Worm (Caenorhabditis elegans) whole organism, L1 larva: ENCODE data around the gene sod-4.
A peak's percentile ranks its signal among the peaks of the same experiment; 100 is the strongest.

Experiments used
- C16A3.4 ChIP-seq: fragments of 150-350 bp; optimal IDR thresholded peaks from 2 replicates; lab custom pipeline; 2014; ENCODE audit warnings: missing biosample characterization, missing genetic modification characterization
- C34B4.2 ChIP-seq: sonication (generic microtip); optimal IDR thresholded peaks from 2 replicates; lab custom pipeline; 2017; ENCODE audit warnings: mild to moderate bottlenecking, missing genetic modification characterization, missing compliant biosample characterization
- F16B12.6 ChIP-seq: fragments of 150-350 bp; optimal IDR thresholded peaks from 2 replicates; lab custom pipeline; 2014; ENCODE audit warnings: missing biosample characterization, missing genetic modification characterization
- alr-1 ChIP-seq: fragments of 200-800 bp; sonication (Bioruptor generic); optimal IDR thresholded peaks from 2 replicates; lab custom pipeline; 2018; ENCODE audit warnings: borderline replicate concordance, mild to moderate bottlenecking, missing genetic modification characterization, missing compliant biosample characterization
- blmp-1 ChIP-seq: fragments of 150-350 bp; optimal IDR thresholded peaks from 2 replicates; lab custom pipeline; 2014; ENCODE audit warnings: missing biosample characterization, missing genetic modification characterization
- ceh-63 ChIP-seq: fragments of 200-800 bp; sonication (Bioruptor generic); optimal IDR thresholded peaks from 2 replicates; lab custom pipeline; 2018; ENCODE audit warnings: mild to moderate bottlenecking, missing genetic modification characterization, missing compliant biosample characterization
- ceh-8 ChIP-seq: fragments of 200-800 bp; sonication (Bioruptor generic); optimal IDR thresholded peaks from 2 replicates; lab custom pipeline; 2018; ENCODE audit warnings: mild to moderate bottlenecking, missing genetic modification characterization, moderate library complexity, missing compliant biosample characterization
- ceh-82 ChIP-seq, 3 experiments: fragments of 150-350 bp in 1 of 3; sonication (generic microtip) in 2 of 3; optimal IDR thresholded peaks; 2 replicates each; lab custom pipeline; 2014 to 2017; ENCODE audit warnings: missing biosample characterization in 3 of 3, missing genetic modification characterization in 3 of 3
- ceh-90 ChIP-seq: sonication (generic microtip); optimal IDR thresholded peaks from 2 replicates; lab custom pipeline; 2016; ENCODE audit warnings: missing genetic modification characterization, missing compliant biosample characterization
- dpl-1 ChIP-seq, 3 experiments: fragments of 150-350 bp in 2 of 3; sonication (generic microtip) in 1 of 3; optimal IDR thresholded peaks; 2 replicates each; lab custom pipeline; 2014 to 2017; ENCODE audit warnings: missing biosample characterization in 3 of 3, missing genetic modification characterization in 3 of 3, missing genetic modification reagents in 3 of 3
- dsc-1 ChIP-seq: sonication (generic microtip); optimal IDR thresholded peaks from 2 replicates; lab custom pipeline; 2016; ENCODE audit warnings: mild to moderate bottlenecking, missing genetic modification characterization, missing compliant biosample characterization
- efl-1 ChIP-seq, 4 experiments: fragments of 150-350 bp; optimal IDR thresholded peaks in 3 of 4; peaks in 1 of 4; 1 replicate in 1 of 4; 2 replicates in 3 of 4; lab custom pipeline; 2014; ENCODE audit warnings: missing biosample characterization in 2 of 4, missing genetic modification characterization in 2 of 4, missing genetic modification reagents in 2 of 4
- efl-3 ChIP-seq: fragments of 200-800 bp; sonication (Bioruptor generic); optimal IDR thresholded peaks from 2 replicates; lab custom pipeline; 2018; ENCODE audit warnings: mild to moderate bottlenecking, missing genetic modification characterization, missing compliant biosample characterization
- egl-13 ChIP-seq: sonication (generic microtip); optimal IDR thresholded peaks from 2 replicates; lab custom pipeline; 2016; ENCODE audit warnings: missing genotype, missing genetic modification reagents, missing genetic modification characterization, missing compliant biosample characterization
- elt-3 ChIP-seq, 6 experiments: fragments of 150-350 bp in 1 of 6; sonication (generic microtip); optimal IDR thresholded peaks; 2 replicates each; lab custom pipeline; 2017 to 2018; ENCODE audit warnings: missing biosample characterization in 6 of 6, missing genetic modification characterization in 6 of 6, inconsistent platforms in 1 of 6
- fkh-10 ChIP-seq: sonication (generic microtip); optimal IDR thresholded peaks from 2 replicates; lab custom pipeline; 2017; ENCODE audit warnings: missing biosample characterization, missing genetic modification reagents, missing genetic modification characterization
- fkh-8 ChIP-seq: sonication (generic microtip); optimal IDR thresholded peaks from 2 replicates; lab custom pipeline; 2016; ENCODE audit warnings: mild to moderate bottlenecking, missing genetic modification characterization, missing compliant biosample characterization
- fos-1 ChIP-seq: fragments of 150-350 bp; optimal IDR thresholded peaks from 2 replicates; lab custom pipeline; 2014; ENCODE audit warnings: missing biosample characterization, missing genetic modification characterization
- grh-1 ChIP-seq: fragments of 200-800 bp; sonication (Bioruptor generic); IDR thresholded peaks from 2 replicates; pipeline ENCODE4 v1.3.6; 2022; ENCODE audit warnings: missing genetic modification reagents, missing genetic modification characterization, missing compliant biosample characterization
- hlh-17 ChIP-seq: fragments of 200-800 bp; sonication (Bioruptor generic); optimal IDR thresholded peaks from 2 replicates; lab custom pipeline; 2018; ENCODE audit warnings: missing genetic modification characterization, mild to moderate bottlenecking, missing compliant biosample characterization, moderate library complexity, borderline replicate concordance
- hpl-2 ChIP-seq: fragments of 150-350 bp; optimal IDR thresholded peaks from 2 replicates; lab custom pipeline; 2014; ENCODE audit warnings: missing biosample characterization, missing genetic modification reagents, missing genetic modification characterization
- isw-1 ChIP-seq: fragments of 200-800 bp; sonication (Bioruptor generic); IDR thresholded peaks from 2 replicates; pipeline ENCODE4 v1.3.6; 2022; ENCODE audit warnings: missing genetic modification characterization, missing compliant biosample characterization
- lin-14 ChIP-seq: fragments of 200-800 bp; sonication (Bioruptor generic); optimal IDR thresholded peaks from 2 replicates; lab custom pipeline; 2018; ENCODE audit warnings: mild to moderate bottlenecking, missing genetic modification characterization, moderate library complexity, missing compliant biosample characterization
- lin-15B ChIP-seq: fragments of 150-350 bp; sonication (generic microtip); optimal IDR thresholded peaks from 3 replicates; lab custom pipeline; 2014; ENCODE audit warnings: missing biosample characterization, missing genetic modification characterization
- lin-35 ChIP-seq, 2 experiments: fragments of 150-350 bp; optimal IDR thresholded peaks; 2 replicates each; lab custom pipeline; 2014; ENCODE audit warnings: missing biosample characterization in 2 of 2, missing genetic modification characterization in 2 of 2, missing genetic modification reagents in 2 of 2
- lin-39 ChIP-seq: fragments of 150-350 bp; optimal IDR thresholded peaks from 2 replicates; lab custom pipeline; 2014; ENCODE audit warnings: missing biosample characterization, missing genetic modification reagents, missing genetic modification characterization
- lsy-2 ChIP-seq, 2 experiments: fragments of 150-350 bp; optimal IDR thresholded peaks; 2 replicates each; lab custom pipeline; 2014; ENCODE audit warnings: missing biosample characterization in 2 of 2, missing genetic modification characterization in 2 of 2
- mef-2 ChIP-seq: fragments of 150-350 bp; optimal IDR thresholded peaks from 2 replicates; lab custom pipeline; 2014; ENCODE audit warnings: missing biosample characterization, missing genetic modification characterization
- mep-1 ChIP-seq: fragments of 150-350 bp; optimal IDR thresholded peaks from 2 replicates; lab custom pipeline; 2014; ENCODE audit warnings: missing biosample characterization, missing genetic modification characterization
- nhr-11 ChIP-seq: fragments of 150-350 bp; optimal IDR thresholded peaks from 2 replicates; lab custom pipeline; 2014; ENCODE audit warnings: missing biosample characterization, missing genetic modification characterization
- nhr-237 ChIP-seq: fragments of 150-350 bp; optimal IDR thresholded peaks from 2 replicates; lab custom pipeline; 2014; ENCODE audit warnings: missing biosample characterization, missing genetic modification characterization
- nhr-47 ChIP-seq: sonication (generic microtip); optimal IDR thresholded peaks from 2 replicates; lab custom pipeline; 2016; ENCODE audit warnings: mild to moderate bottlenecking, missing genetic modification characterization, moderate library complexity, missing compliant biosample characterization
- nhr-84 ChIP-seq: sonication (generic microtip); optimal IDR thresholded peaks from 2 replicates; lab custom pipeline; 2017; ENCODE audit warnings: missing biosample characterization, missing genetic modification characterization
- pax-3 ChIP-seq: fragments of 200-800 bp; sonication (Bioruptor generic); optimal IDR thresholded peaks from 2 replicates; lab custom pipeline; 2018; ENCODE audit warnings: mild to moderate bottlenecking, missing genetic modification characterization, moderate library complexity, missing compliant biosample characterization
- pqm-1 ChIP-seq: sonication (generic microtip); optimal IDR thresholded peaks from 3 replicates; lab custom pipeline; 2017; ENCODE audit warnings: missing biosample characterization, missing genetic modification characterization
- skn-1 ChIP-seq: fragments of 150-350 bp; optimal IDR thresholded peaks from 2 replicates; lab custom pipeline; 2014; ENCODE audit warnings: missing biosample characterization, missing genetic modification characterization
- snu-23 ChIP-seq: sonication (generic microtip); optimal IDR thresholded peaks from 2 replicates; lab custom pipeline; 2016; ENCODE audit warnings: missing genetic modification characterization, missing compliant biosample characterization
- sptf-1 ChIP-seq: fragments of 150-350 bp; optimal IDR thresholded peaks from 2 replicates; lab custom pipeline; 2014; ENCODE audit warnings: missing biosample characterization, missing genetic modification characterization
- sup-37 ChIP-seq: fragments of 200-800 bp; sonication (Bioruptor generic); optimal IDR thresholded peaks from 2 replicates; lab custom pipeline; 2018; ENCODE audit warnings: mild to moderate bottlenecking, missing genetic modification characterization, missing compliant biosample characterization
- unc-130 ChIP-seq: fragments of 150-350 bp; optimal IDR thresholded peaks from 2 replicates; lab custom pipeline; 2017; ENCODE audit warnings: missing biosample characterization, missing genetic modification characterization, inconsistent platforms
- unc-30 ChIP-seq: sonication (generic microtip); optimal IDR thresholded peaks from 2 replicates; lab custom pipeline; 2017; ENCODE audit warnings: missing biosample characterization, missing genetic modification characterization
- unc-62 ChIP-seq: fragments of 150-350 bp; optimal IDR thresholded peaks from 2 replicates; lab custom pipeline; 2014; ENCODE audit warnings: missing biosample characterization, missing genetic modification reagents, missing genetic modification characterization
- unc-98 ChIP-seq: fragments of 200-800 bp; sonication (Bioruptor generic); IDR thresholded peaks from 2 replicates; pipeline ENCODE4 v1.3.6; 2022; ENCODE audit warnings: missing genetic modification characterization, missing compliant biosample characterization
- vab-15 ChIP-seq: sonication (generic microtip); optimal IDR thresholded peaks from 2 replicates; lab custom pipeline; 2017; ENCODE audit warnings: missing genotype, mild to moderate bottlenecking, missing genetic modification characterization, missing compliant biosample characterization
- xbp-1 ChIP-seq: sonication (generic microtip); optimal IDR thresholded peaks from 2 replicates; lab custom pipeline; 2016; ENCODE audit warnings: missing genetic modification characterization, missing compliant biosample characterization
- zip-4 ChIP-seq: fragments of 200-800 bp; sonication (Bioruptor generic); optimal IDR thresholded peaks from 2 replicates; lab custom pipeline; 2018; ENCODE audit warnings: mild to moderate bottlenecking, missing genetic modification characterization, moderate library complexity, missing compliant biosample characterization
- ztf-4 ChIP-seq: fragments of 150-350 bp; optimal IDR thresholded peaks from 2 replicates; lab custom pipeline; 2014; ENCODE audit warnings: missing biosample characterization, missing genetic modification characterization

Gene sod-4

ce11 chrIII:9542280-9542679 lies 42.1 kb upstream of the sod-4 start, which contains the start of gene mut-7:
TSS of gene mut-7 (minus strand) at chrIII:9542380.
- TF ChIP-seq pax-3 (tag; lab: Kevin White, UChicago): no peak

- TF ChIP-seq blmp-1 (tag; lab: Kevin White, UChicago) (peak; percentile 15), lin-35 (GFP tag; optimal IDR thresholded peaks at IDR 0.05; lab: Kevin White, UChicago) (peak in 1 of 2 experiments; percentile 12), mef-2 (no peak), mep-1 (tag; lab: Kevin White, UChicago) (peak; percentile 49), dpl-1 (GFP tag; optimal IDR thresholded peaks at IDR 0.05; lab: Kevin White, UChicago) (peak in 2 of 3 experiments; percentile 9 to 45), zip-4 (GFP tag; lab: Kevin White, UChicago) (no peak), egl-13 (tag; lab: Kevin White, UChicago) (no peak), efl-1 (optimal IDR thresholded peaks at IDR 0.05; lab: Kevin White, UChicago) (peak; percentile 12 to 24), efl-1 (GFP tag; optimal IDR thresholded peaks at IDR 0.05 in 1 of 2; lab: Kevin White, UChicago) (peak in 1 of 2 experiments; percentile 14), lsy-2 (tag; optimal IDR thresholded peaks at IDR 0.05; lab: Kevin White, UChicago) (peak; percentile 18 to 60), snu-23 (GFP tag; lab: Kevin White, UChicago) (no peak)
Measured at ce11 chrIII:9538655-9539155, 38.5 kb upstream of the sod-4 start, which contains the start of gene ZK1098.3. TSS of gene ZK1098.3 (minus strand) at chrIII:9538705.

- no peak for TF ChIP-seq nhr-237 (tag; lab: Kevin White, UChicago)
- peak; percentile 80 for TF ChIP-seq F16B12.6 (tag; lab: Kevin White, UChicago)
- no peak for TF ChIP-seq xbp-1 (tag; lab: Kevin White, UChicago)
- no peak for TF ChIP-seq hpl-2 (GFP tag; lab: Kevin White, UChicago)
- no peak for TF ChIP-seq egl-13 (tag; lab: Kevin White, UChicago)
- TF ChIP-seq fos-1 (tag; lab: Kevin White, UChicago): no peak
- no peak for TF ChIP-seq fkh-10
- peak; percentile 23 for TF ChIP-seq snu-23 (GFP tag; lab: Kevin White, UChicago)
- no peak for TF ChIP-seq vab-15 (tag; lab: Kevin White, UChicago)
- TF ChIP-seq ceh-90 (tag; lab: Kevin White, UChicago): no peak
- TF ChIP-seq unc-30 (tag; lab: Kevin White, UChicago): no peak
- TF ChIP-seq unc-98 (GFP tag; lab: Robert Waterston, UW): no peak
- TF ChIP-seq efl-3 (GFP tag; lab: Kevin White, UChicago): no peak
- TF ChIP-seq pqm-1 (tag; lab: Kevin White, UChicago): no peak
- TF ChIP-seq ztf-4 (tag; lab: Kevin White, UChicago): no peak
- TF ChIP-seq mep-1 (tag; lab: Kevin White, UChicago): peak; percentile 68
- no peak for TF ChIP-seq lin-39 (tag; lab: Kevin White, UChicago)
- no peak for TF ChIP-seq sptf-1
- TF ChIP-seq dsc-1 (tag; lab: Kevin White, UChicago): no peak
- TF ChIP-seq unc-62: no peak
- TF ChIP-seq lin-35 (GFP tag; optimal IDR thresholded peaks at IDR 0.05; lab: Kevin White, UChicago): peak; percentile 22 to 32
- no peak for TF ChIP-seq C34B4.2
- TF ChIP-seq ceh-8 (GFP tag; lab: Kevin White, UChicago): no peak
- TF ChIP-seq skn-1 (tag; lab: Kevin White, UChicago): peak; percentile 1
- TF ChIP-seq ceh-82 (tag; optimal IDR thresholded peaks at IDR 0.05; lab: Kevin White, UChicago): no peak
- TF ChIP-seq C16A3.4 (tag; lab: Kevin White, UChicago): peak; percentile 28
- no peak for TF ChIP-seq ceh-63 (GFP tag; lab: Kevin White, UChicago)
- no peak for TF ChIP-seq lin-15B
- TF ChIP-seq unc-130 (tag; lab: Kevin White, UChicago): no peak
- TF ChIP-seq grh-1 (GFP tag; lab: Robert Waterston, UW): no peak
- TF ChIP-seq fkh-8 (tag; lab: Kevin White, UChicago): no peak
- no peak for TF ChIP-seq isw-1 (GFP tag; lab: Robert Waterston, UW)
- no peak for TF ChIP-seq lin-14 (GFP tag; lab: Kevin White, UChicago)
- TF ChIP-seq hlh-17: no peak
- TF ChIP-seq elt-3 (tag; optimal IDR thresholded peaks at IDR 0.05; lab: Kevin White, UChicago): peak in 1 of 6 experiments; percentile 7
- no peak for TF ChIP-seq alr-1
- no peak for TF ChIP-seq nhr-47
- TF ChIP-seq sup-37 (GFP tag; lab: Kevin White, UChicago): no peak
- TF ChIP-seq nhr-11 (tag; lab: Kevin White, UChicago): no peak
- TF ChIP-seq efl-1 (optimal IDR thresholded peaks at IDR 0.05; lab: Kevin White, UChicago): peak; percentile 5 to 14
- TF ChIP-seq efl-1 (GFP tag; optimal IDR thresholded peaks at IDR 0.05 in 1 of 2; lab: Kevin White, UChicago): peak in 1 of 2 experiments; percentile 23
- TF ChIP-seq nhr-84: no peak
Measured at ce11 chrIII:9528824-9529223, 28.6 kb upstream of the sod-4 start, which contains the start of gene ZK1098.2. TSS of gene ZK1098.2 (plus strand) at chrIII:9529159.
